Worm (Caenorhabditis elegans): ENCODE measurements around the gene marg-1.
A peak's percentile ranks its signal among the peaks of the same experiment; 100 is the strongest.

DNA sequence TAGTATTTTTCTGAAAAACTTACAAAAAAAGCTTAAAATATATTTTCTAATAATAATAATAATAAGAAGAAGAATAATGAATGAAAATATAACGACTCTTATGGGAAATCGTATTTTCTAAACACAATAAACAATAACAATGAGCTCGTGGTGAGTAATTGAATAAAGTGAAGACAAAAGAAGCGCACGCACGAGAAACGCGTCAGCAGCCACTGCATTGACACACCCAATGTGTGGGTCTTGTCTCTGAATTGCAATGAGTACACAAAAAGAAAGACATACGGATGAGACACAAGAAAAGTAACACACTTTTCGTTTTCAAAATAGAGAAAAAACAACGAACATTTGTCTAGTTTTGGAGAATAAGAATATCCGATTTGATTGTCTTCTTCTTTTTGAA is 22.4 kb upstream of the marg-1 start, which contains the start of gene F35A5.8:
- no peak for TF ChIP-seq unc-39 (tag; optimal IDR thresholded peaks at IDR 0.05)
- no peak for TF ChIP-seq pqm-1 (tag; optimal IDR thresholded peaks at IDR 0.05)
- TF ChIP-seq F49E8.2 (tag; optimal IDR thresholded peaks at IDR 0.05; ENCODE audit: borderline replicate concordance): no peak
- TF ChIP-seq lin-13 (GFP tag; optimal IDR thresholded peaks at IDR 0.05): peak; percentile 72
- TF ChIP-seq aly-2 (tag; optimal IDR thresholded peaks at IDR 0.05): no peak
- TF ChIP-seq nhr-6 (tag; optimal IDR thresholded peaks at IDR 0.05): peak; percentile 4
- no peak for TF ChIP-seq lin-29 (GFP tag; IDR thresholded peaks at IDR 0.05)
- TF ChIP-seq nhr-111 (GFP tag; optimal IDR thresholded peaks at IDR 0.05): no peak
- no peak for TF ChIP-seq zag-1 (tag; optimal IDR thresholded peaks at IDR 0.05)
- peak; percentile 36 for TF ChIP-seq nhr-11 (tag; optimal IDR thresholded peaks at IDR 0.05)
- no peak for TF ChIP-seq R02D3.7 (tag; optimal IDR thresholded peaks at IDR 0.05)
- TF ChIP-seq nhr-76 (tag; optimal IDR thresholded peaks at IDR 0.05): no peak
- TF ChIP-seq skn-1 (tag; optimal IDR thresholded peaks at IDR 0.05): no peak
- peak; percentile 86 for TF ChIP-seq dve-1 (tag; optimal IDR thresholded peaks at IDR 0.05; ENCODE audit: insufficient read depth)
